Fruit fly (Drosophila melanogaster) whole organism, adult: Measurements from ENCODE around the gene CG43064.

Experiments used
- Clk ChIP-seq: fragments of 200-800 bp; sonication (Bioruptor generic); optimal IDR thresholded peaks from 2 replicates; lab custom pipeline; 2017; ENCODE audit warnings: missing biosample characterization, missing genetic modification characterization
- cic ChIP-seq: fragments of 200-800 bp; sonication (Bioruptor generic); optimal IDR thresholded peaks from 2 replicates; lab custom pipeline; 2017; ENCODE audit warnings: missing biosample characterization, mild to moderate bottlenecking, missing genetic modification characterization, moderate library complexity

DNA sequence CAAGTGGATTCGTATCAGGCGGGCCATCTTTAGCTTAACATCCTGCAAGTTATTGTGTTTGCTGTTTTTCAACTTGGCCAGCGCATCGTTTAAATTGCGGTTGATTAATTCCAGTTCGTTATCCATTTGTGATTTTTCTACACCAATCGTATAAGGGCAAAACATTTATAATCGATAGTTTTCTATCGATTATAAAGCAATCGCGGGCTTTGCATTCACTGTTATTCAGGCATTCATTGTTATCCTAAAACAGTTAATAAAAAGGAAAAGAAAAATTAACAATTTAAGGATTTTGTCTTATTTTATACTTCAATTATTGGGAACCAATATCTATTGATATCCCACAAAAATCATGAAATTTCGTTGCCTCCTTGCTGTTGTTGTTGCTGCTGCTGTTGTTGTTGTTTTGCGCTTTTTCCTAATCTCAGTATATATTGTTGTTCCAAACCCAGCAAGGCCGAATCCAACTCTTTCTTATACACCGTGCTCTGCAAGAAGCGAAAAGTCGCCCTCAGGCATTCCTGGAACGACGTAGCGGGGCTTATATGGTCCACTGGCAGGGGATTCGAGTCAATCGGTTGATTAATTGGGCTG lies 10.9 kb downstream of the CG43064 start, which contains the start of gene CG32095:
- TF ChIP-seq Clk (GFP tag; lab: Kevin White, UChicago) (no peak), cic (GFP tag; lab: Kevin White, UChicago) (no peak)
